Fruit fly (Drosophila melanogaster) whole organism, embryonic: Measurements from ENCODE around the gene sing.

Source experiments
- Bgb ChIP-seq: fragments of 200-800 bp; sonication (Bioruptor generic); IDR thresholded peaks from 2 replicates; pipeline ENCODE4 v1.3.6; 2022; ENCODE audit warnings: missing biosample characterization, missing genetic modification characterization; ENCODE audit not compliant: partially characterized antibody
- CG10267 ChIP-seq: fragments of 200-800 bp; sonication (Bioruptor generic); optimal IDR thresholded peaks from 2 replicates; lab custom pipeline; 2018; ENCODE audit warnings: missing biosample characterization, mild to moderate bottlenecking, missing genetic modification characterization, moderate library complexity
- CG10431 ChIP-seq: fragments of 200-800 bp; sonication (Bioruptor generic); optimal IDR thresholded peaks from 3 replicates; lab custom pipeline; 2018; ENCODE audit warnings: missing biosample characterization, mild to moderate bottlenecking, missing genetic modification characterization
- CG12391 ChIP-seq: fragments of 200-800 bp; sonication (Bioruptor generic); optimal IDR thresholded peaks from 3 replicates; lab custom pipeline; 2018; ENCODE audit warnings: missing biosample characterization, mild to moderate bottlenecking, missing genetic modification characterization, moderate library complexity
- CG12659 ChIP-seq: fragments of 200-800 bp; sonication (Bioruptor generic); optimal IDR thresholded peaks from 3 replicates; lab custom pipeline; 2017; ENCODE audit warnings: mild to moderate bottlenecking, missing biosample characterization, missing genetic modification reagents, missing genetic modification characterization
- CG13287 ChIP-seq: fragments of 200-800 bp; sonication (Bioruptor generic); IDR thresholded peaks from 2 replicates; pipeline ENCODE4 v1.3.6; 2022; ENCODE audit warnings: missing biosample characterization, missing genetic modification characterization; ENCODE audit not compliant: partially characterized antibody
- CG14860 ChIP-seq: fragments of 200-800 bp; sonication (Bioruptor generic); IDR thresholded peaks from 3 replicates; pipeline ENCODE4 v1.3.6; 2022; ENCODE audit warnings: missing biosample characterization, missing genetic modification characterization; ENCODE audit not compliant: partially characterized antibody
- CG1603 ChIP-seq: fragments of 200-800 bp; sonication (Bioruptor generic); optimal IDR thresholded peaks from 2 replicates; lab custom pipeline; 2019; ENCODE audit warnings: missing biosample characterization, mild to moderate bottlenecking, missing genetic modification characterization, moderate library complexity
- CG2116 ChIP-seq: fragments of 200-800 bp; sonication (Bioruptor generic); optimal IDR thresholded peaks from 3 replicates; lab custom pipeline; 2018; ENCODE audit warnings: missing biosample characterization, mild to moderate bottlenecking, missing genetic modification characterization
- CG2120 ChIP-seq: fragments of 200-800 bp; sonication (Bioruptor generic); optimal IDR thresholded peaks from 3 replicates; lab custom pipeline; 2016; ENCODE audit warnings: missing biosample characterization, missing genetic modification characterization
- CG2129 ChIP-seq: fragments of 200-800 bp; sonication (Bioruptor generic); IDR thresholded peaks from 2 replicates; pipeline ENCODE4 v1.3.6; 2022; ENCODE audit warnings: missing biosample characterization, missing genetic modification characterization; ENCODE audit not compliant: partially characterized antibody
- CG2199 ChIP-seq: fragments of 200-800 bp; sonication (Bioruptor generic); IDR thresholded peaks from 3 replicates; pipeline ENCODE4 v1.3.6; 2022; ENCODE audit warnings: missing biosample characterization, missing genetic modification characterization
- CG2712 ChIP-seq: fragments of 200-800 bp; optimal IDR thresholded peaks from 3 replicates; lab custom pipeline; 2019; ENCODE audit warnings: missing biosample characterization, mild to moderate bottlenecking, missing genetic modification characterization, moderate library complexity
- CG30020 ChIP-seq: fragments of 200-800 bp; optimal IDR thresholded peaks from 2 replicates; lab custom pipeline; 2019; ENCODE audit warnings: missing biosample characterization, mild to moderate bottlenecking, missing genetic modification characterization, moderate library complexity
- CG33213 ChIP-seq: fragments of 200-800 bp; sonication (Bioruptor generic); optimal IDR thresholded peaks from 3 replicates; lab custom pipeline; 2016; ENCODE audit warnings: missing biosample characterization, missing genetic modification characterization
- CG34224 ChIP-seq: fragments of 200-800 bp; sonication (Bioruptor generic); IDR thresholded peaks from 3 replicates; pipeline ENCODE4 v1.3.6; 2022; ENCODE audit warnings: missing biosample characterization, missing genetic modification characterization; ENCODE audit not compliant: partially characterized antibody
- CG3847 ChIP-seq: fragments of 200-800 bp; sonication (Bioruptor generic); IDR thresholded peaks from 2 replicates; pipeline ENCODE4 v1.3.6; 2022; ENCODE audit warnings: missing biosample characterization, missing genetic modification characterization
- CG4360 ChIP-seq: fragments of 200-800 bp; sonication (Bioruptor generic); IDR thresholded peaks from 2 replicates; pipeline ENCODE4 v1.3.6; 2022; ENCODE audit warnings: missing biosample characterization, missing genetic modification characterization
- CG6791 ChIP-seq: fragments of 200-800 bp; sonication (Bioruptor generic); IDR thresholded peaks from 3 replicates; pipeline ENCODE4 v1.3.6; 2022; ENCODE audit warnings: missing biosample characterization, missing genetic modification characterization; ENCODE audit not compliant: partially characterized antibody
- CG9437 ChIP-seq: fragments of 200-800 bp; sonication (Bioruptor generic); optimal IDR thresholded peaks from 2 replicates; lab custom pipeline; 2018; ENCODE audit warnings: missing biosample characterization, mild to moderate bottlenecking, missing genetic modification characterization
- E2f2 ChIP-seq: fragments of 200-800 bp; sonication (Bioruptor generic); IDR thresholded peaks from 2 replicates; pipeline ENCODE4 v1.3.6; 2022; ENCODE audit warnings: missing biosample characterization, missing genetic modification characterization
- Ets65A ChIP-seq: fragments of 200-800 bp; sonication (Bioruptor generic); peaks from one replicate; lab custom pipeline; 2016; ENCODE audit warnings: missing biosample characterization, missing genetic modification characterization
- HLH4C ChIP-seq: fragments of 200-800 bp; sonication (Bioruptor generic); IDR thresholded peaks from 3 replicates; pipeline ENCODE4 v1.3.6; 2022; ENCODE audit warnings: missing biosample characterization, missing genetic modification characterization; ENCODE audit not compliant: partially characterized antibody
- HmgD ChIP-seq: fragments of 200-800 bp; sonication (Bioruptor generic); optimal IDR thresholded peaks from 3 replicates; lab custom pipeline; 2016; ENCODE audit warnings: missing biosample characterization, missing genetic modification characterization
- HmgZ ChIP-seq: fragments of 200-800 bp; sonication (Bioruptor generic); optimal IDR thresholded peaks from 2 replicates; lab custom pipeline; 2018; ENCODE audit warnings: missing biosample characterization, mild to moderate bottlenecking, missing genetic modification characterization
- Hmr ChIP-seq: fragments of 200-800 bp; sonication (Bioruptor generic); optimal IDR thresholded peaks from 3 replicates; lab custom pipeline; 2017; ENCODE audit warnings: mild to moderate bottlenecking, missing biosample characterization, missing genetic modification reagents, missing genetic modification characterization
- MESR4 ChIP-seq: fragments of 200-800 bp; sonication (Bioruptor generic); optimal IDR thresholded peaks from 2 replicates; lab custom pipeline; 2018; ENCODE audit warnings: missing biosample characterization, mild to moderate bottlenecking, missing genetic modification characterization, moderate library complexity
- Med ChIP-seq: fragments of 200-800 bp; sonication (Bioruptor generic); peaks from one replicate; lab custom pipeline; 2016; ENCODE audit warnings: missing biosample characterization, missing genetic modification characterization, mild to moderate bottlenecking, inconsistent platforms, moderate library complexity
- Myb ChIP-seq: fragments of 200-800 bp; sonication (Bioruptor generic); optimal IDR thresholded peaks from 2 replicates; lab custom pipeline; 2016; ENCODE audit warnings: missing biosample characterization, missing genetic modification characterization
- Pdp1 ChIP-seq, 2 experiments: fragments of 200-800 bp; sonication (Bioruptor generic); optimal IDR thresholded peaks; 3 replicates each; lab custom pipeline; 2016; ENCODE audit warnings: missing biosample characterization in 2 of 2, missing genetic modification characterization in 2 of 2, mild to moderate bottlenecking in 1 of 2, moderate library complexity in 1 of 2
- Sry-δ ChIP-seq: fragments of 200-800 bp; sonication (Bioruptor generic); optimal IDR thresholded peaks from 2 replicates; lab custom pipeline; 2016; ENCODE audit warnings: missing biosample characterization, missing genetic modification characterization
- ato ChIP-seq: fragments of 200-800 bp; sonication (Bioruptor generic); IDR thresholded peaks from 2 replicates; pipeline ENCODE4 v1.3.6; 2022; ENCODE audit warnings: missing biosample characterization, missing genetic modification characterization; ENCODE audit not compliant: partially characterized antibody
- dati ChIP-seq: fragments of 200-800 bp; sonication (Bioruptor generic); IDR thresholded peaks from 2 replicates; pipeline ENCODE4 v1.3.6; 2022; ENCODE audit warnings: missing biosample characterization, missing genetic modification characterization
- hb ChIP-seq: fragments of 200-800 bp; sonication (Bioruptor generic); IDR thresholded peaks from 3 replicates; pipeline ENCODE4 v1.3.6; 2022; ENCODE audit warnings: missing biosample characterization, missing genetic modification characterization; ENCODE audit not compliant: partially characterized antibody
- hkb ChIP-seq, 2 experiments: fragments of 200-800 bp in 1 of 2; fragments of >200 bp in 1 of 2; sonication (Bioruptor generic) in 1 of 2; IDR thresholded peaks in 1 of 2; optimal IDR thresholded peaks in 1 of 2; 2 replicates each; pipeline versions ENCODE4 v1.3.6 to Lab custom; 2017 to 2022; ENCODE audit warnings: missing biosample characterization in 1 of 2, missing genetic modification characterization in 1 of 2
- insv ChIP-seq, 2 experiments: fragments of 200-800 bp; sonication (Bioruptor generic); optimal IDR thresholded peaks; 3 replicates each; lab custom pipeline; 2016 to 2018; ENCODE audit warnings: missing biosample characterization in 2 of 2, missing genetic modification characterization in 2 of 2
- kni ChIP-seq: fragments of 200-800 bp; sonication (Bioruptor generic); optimal IDR thresholded peaks from 3 replicates; lab custom pipeline; 2017; ENCODE audit warnings: mild to moderate bottlenecking, missing biosample characterization, missing genetic modification reagents, missing genetic modification characterization
- knrl ChIP-seq: fragments of 200-800 bp; sonication (Bioruptor generic); IDR thresholded peaks from 3 replicates; pipeline ENCODE4 v1.3.6; 2022; ENCODE audit warnings: missing biosample characterization, missing genetic modification characterization; ENCODE audit not compliant: partially characterized antibody
- mirr ChIP-seq: fragments of 200-800 bp; sonication (Bioruptor generic); optimal IDR thresholded peaks from 3 replicates; lab custom pipeline; 2018; ENCODE audit warnings: missing biosample characterization, mild to moderate bottlenecking, missing genetic modification characterization
- mld ChIP-seq: fragments of 200-800 bp; sonication (Bioruptor generic); IDR thresholded peaks from 3 replicates; pipeline ENCODE4 v1.3.6; 2022; ENCODE audit warnings: missing biosample characterization, missing genetic modification characterization; ENCODE audit not compliant: partially characterized antibody
- nerfin-2 ChIP-seq: fragments of 200-800 bp; sonication (Bioruptor generic); IDR thresholded peaks from 2 replicates; pipeline ENCODE4 v1.3.6; 2022; ENCODE audit warnings: missing biosample characterization, missing genetic modification characterization; ENCODE audit not compliant: partially characterized antibody
- onecut ChIP-seq: fragments of 200-800 bp; sonication (Bioruptor generic); IDR thresholded peaks from 2 replicates; pipeline ENCODE4 v1.3.6; 2022; ENCODE audit warnings: missing biosample characterization, missing genetic modification characterization
- pita ChIP-seq: fragments of 200-800 bp; sonication (Bioruptor generic); optimal IDR thresholded peaks from 2 replicates; lab custom pipeline; 2017; ENCODE audit warnings: missing biosample characterization, mild to moderate bottlenecking, missing genetic modification characterization
- pzg ChIP-seq: fragments of 200-800 bp; sonication (Bioruptor generic); optimal IDR thresholded peaks from 3 replicates; lab custom pipeline; 2018; ENCODE audit warnings: missing biosample characterization, mild to moderate bottlenecking, missing genetic modification characterization, moderate library complexity
- row ChIP-seq: fragments of 200-800 bp; sonication (Bioruptor generic); IDR thresholded peaks from 3 replicates; pipeline ENCODE4 v1.3.6; 2022; ENCODE audit warnings: missing biosample characterization, missing genetic modification characterization
- sens ChIP-seq: fragments of 200-800 bp; sonication (Bioruptor generic); peaks from one replicate; lab custom pipeline; 2016; ENCODE audit warnings: missing biosample characterization, missing genetic modification characterization
- unc-4 ChIP-seq: fragments of 200-800 bp; sonication (Bioruptor generic); IDR thresholded peaks from 2 replicates; pipeline ENCODE4 v1.3.6; 2022; ENCODE audit warnings: missing biosample characterization, missing genetic modification characterization; ENCODE audit not compliant: partially characterized antibody

sing gene

DNA sequence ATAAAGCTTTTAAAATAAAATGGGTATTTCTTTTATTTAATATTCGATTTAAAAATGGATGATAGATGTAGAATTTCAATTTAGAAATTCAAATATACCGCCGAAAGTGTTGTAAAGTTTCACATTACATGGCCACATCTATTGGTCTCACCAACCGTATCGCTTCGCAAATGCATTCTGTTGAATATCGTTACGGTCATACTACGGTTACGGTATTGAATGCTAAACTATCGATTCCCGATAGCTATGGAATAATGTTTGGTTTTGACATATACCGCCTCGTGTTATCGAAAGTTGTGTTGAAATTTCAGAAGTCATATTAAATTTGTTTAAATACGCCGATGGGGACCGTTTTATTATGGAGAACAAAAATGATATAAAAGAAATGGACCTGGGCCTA lies 28.0 kb upstream of the sing start, which contains the start of the genes CG32573 and CG42512 (continued):
- TF ChIP-seq insv (GFP tag; optimal IDR thresholded peaks at IDR 0.05; lab: Kevin White, UChicago) (peak in 1 of 2 experiments; percentile 71), CG13287 (peak; percentile 83), Sry-δ (GFP tag; lab: Kevin White, UChicago) (peak; percentile 72), CG6791 (GFP tag; lab: Robert Waterston, UW) (peak; percentile 62; the same call in 2 of the 3 replicates), HmgD (GFP tag; lab: Kevin White, UChicago) (no peak), CG10267 (peak; percentile 91), dati (GFP tag; lab: Robert Waterston, UW) (no peak), E2f2 (GFP tag; lab: Robert Waterston, UW) (peak; percentile 96), Ets65A (GFP tag; lab: Kevin White, UChicago) (peak; percentile 62), CG12659 (peak; percentile 43), HLH4C (GFP tag; lab: Robert Waterston, UW) (peak; percentile 77), CG3847 (GFP tag; lab: Robert Waterston, UW) (peak; percentile 60), CG10431 (GFP tag; lab: Kevin White, UChicago) (no peak), kni (no peak), CG2120 (GFP tag; lab: Kevin White, UChicago) (no peak), Pdp1 (GFP tag; optimal IDR thresholded peaks at IDR 0.05; lab: Kevin White, UChicago) (peak in 1 of 2 experiments; percentile 34), sens (peak; percentile 6), mirr (peak; percentile 7), hkb (optimal IDR thresholded peaks at IDR 0.05; lab: Kevin White, UChicago) (no peak), hkb (GFP tag; IDR thresholded peaks at IDR 0.05; lab: Robert Waterston, UW) (no peak), CG4360 (no peak), unc-4 (GFP tag; lab: Robert Waterston, UW) (peak; percentile 71), CG2116 (peak; percentile 71), CG12391 (peak; percentile 23), onecut (GFP tag; lab: Robert Waterston, UW) (no peak), CG2129 (GFP tag; lab: Robert Waterston, UW) (peak; percentile 42), pita (GFP tag; lab: Kevin White, UChicago) (peak; percentile 24), hb (GFP tag; lab: Robert Waterston, UW) (peak; percentile 49; the same call in 1 of the 3 replicates), CG14860 (GFP tag; lab: Robert Waterston, UW) (peak; percentile 38; the same call in 1 of the 3 replicates), MESR4 (peak; percentile 11), mld (GFP tag; lab: Robert Waterston, UW) (peak; percentile 53; the same call in 1 of the 3 replicates), Bgb (GFP tag; lab: Robert Waterston, UW) (peak; percentile 79), HmgZ (tag; lab: Kevin White, UChicago) (peak; percentile 49), CG1603 (tag; lab: Kevin White, UChicago) (peak; percentile 79), CG9437 (GFP tag; lab: Kevin White, UChicago) (peak; percentile 77), CG33213 (GFP tag; lab: Kevin White, UChicago) (peak; percentile 34), CG30020 (tag; lab: Kevin White, UChicago) (peak; percentile 19), CG2712 (tag; lab: Kevin White, UChicago) (peak; percentile 12), knrl (peak; percentile 40; the same call in 1 of the 3 replicates), nerfin-2 (GFP tag; lab: Robert Waterston, UW) (peak; percentile 65; the same call in 1 of the 2 replicates), pzg (GFP tag; lab: Kevin White, UChicago) (peak; percentile 92), Myb (GFP tag; lab: Kevin White, UChicago) (peak; percentile 24), Hmr (GFP tag; lab: Kevin White, UChicago) (peak; percentile 19), CG34224 (GFP tag; lab: Robert Waterston, UW) (peak; percentile 79), row (GFP tag; lab: Robert Waterston, UW) (peak; percentile 12; the same call in 1 of the 3 replicates), ato (peak; percentile 48; the same call in 1 of the 2 replicates), Med (peak; percentile 81), CG2199 (GFP tag; lab: Robert Waterston, UW) (no peak)
